Worm (Caenorhabditis elegans) whole organism, L1 larva: ENCODE measurements around the gene suf-1.

Source experiments
- C34B4.2 ChIP-seq: sonication (generic microtip); optimal IDR thresholded peaks from 2 replicates; lab custom pipeline; 2017; ENCODE audit warnings: mild to moderate bottlenecking, missing genetic modification characterization, missing compliant biosample characterization
- lir-3 ChIP-seq: sonication (generic microtip); optimal IDR thresholded peaks from 2 replicates; lab custom pipeline; 2016; ENCODE audit warnings: mild to moderate bottlenecking, missing genetic modification characterization, moderate library complexity, missing compliant biosample characterization; ENCODE audit not compliant: poor library complexity
- nhr-76 ChIP-seq: sonication (generic microtip); optimal IDR thresholded peaks from 2 replicates; lab custom pipeline; 2017; ENCODE audit warnings: missing biosample characterization, missing genetic modification characterization
- unc-62 ChIP-seq: fragments of 150-350 bp; optimal IDR thresholded peaks from 2 replicates; lab custom pipeline; 2014; ENCODE audit warnings: missing biosample characterization, missing genetic modification reagents, missing genetic modification characterization
- xbp-1 ChIP-seq: sonication (generic microtip); optimal IDR thresholded peaks from 2 replicates; lab custom pipeline; 2016; ENCODE audit warnings: missing genetic modification characterization, missing compliant biosample characterization

- TF ChIP-seq xbp-1 (tag; lab: Kevin White, UChicago) (no peak), C34B4.2 (no peak), unc-62 (no peak), nhr-76 (tag; lab: Kevin White, UChicago) (no peak), lir-3 (tag; lab: Kevin White, UChicago) (no peak)
Observed at ce11 chrII:8637615-8638014, 34.0 kb downstream of the suf-1 start, which contains the start of gene vab-9.
